Worm (Caenorhabditis elegans): ENCODE results near the gene R166.3.

DNA sequence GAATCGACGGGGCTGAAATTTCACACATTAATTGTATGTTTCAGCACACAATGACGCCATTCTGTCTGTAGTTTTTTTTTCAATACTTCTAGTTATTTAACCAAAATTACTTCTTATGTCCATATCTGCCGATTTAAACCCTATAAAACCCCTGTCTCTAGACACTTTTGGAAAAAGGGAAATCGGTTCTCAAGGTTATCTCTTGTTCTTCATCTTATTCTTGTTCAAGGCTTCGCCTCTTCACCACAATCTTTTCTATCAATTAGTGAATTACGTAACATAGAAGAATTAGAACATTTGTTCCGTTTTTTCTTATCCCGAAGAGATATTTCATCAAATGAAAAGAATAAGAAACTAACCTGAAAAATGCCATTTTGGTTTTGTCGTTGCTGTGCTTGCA, 38.5 kb downstream of the R166.3 start:
- TF ChIP-seq klf-2 (GFP tag; conservative IDR thresholded peaks at IDR 0.05), result no peak
- no peak for TF ChIP-seq T22C8.4 (GFP tag; IDR thresholded peaks at IDR 0.05)
- no peak for TF ChIP-seq flt-1 (GFP tag; IDR thresholded peaks at IDR 0.05)
- no peak for TF ChIP-seq med-1 (GFP tag; optimal IDR thresholded peaks at IDR 0.05; ENCODE audit: insufficient read depth)
- no peak for TF ChIP-seq ref-1 (GFP tag; conservative IDR thresholded peaks at IDR 0.05)
- TF ChIP-seq tab-1 (GFP tag; IDR thresholded peaks at IDR 0.05), result no peak
